Worm (Caenorhabditis elegans): Measurements from ENCODE around the gene fbxa-83.

Gene fbxa-83

DNA sequence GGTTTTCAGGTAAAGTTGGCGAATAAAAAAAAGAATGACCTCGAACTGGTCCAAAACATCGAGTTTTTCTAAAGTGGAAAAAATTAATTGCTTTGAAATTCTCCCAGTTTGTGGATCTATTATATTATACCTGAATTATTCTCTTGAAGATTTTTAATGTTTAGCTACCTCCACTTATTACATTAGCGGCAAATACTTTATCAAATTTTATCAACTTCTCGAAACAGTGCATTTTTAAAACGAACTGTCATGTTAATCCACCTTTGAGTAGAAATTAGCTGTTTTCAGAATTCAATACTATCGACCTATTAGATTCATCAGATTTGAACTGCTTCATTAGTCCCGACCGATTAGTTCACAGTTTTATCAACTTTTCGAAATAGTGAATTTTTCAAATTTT is 8.1 kb downstream of the fbxa-83 start:
- no peak for TF ChIP-seq jun-1 (tag; optimal IDR thresholded peaks at IDR 0.05)
- TF ChIP-seq nhr-12 (tag; optimal IDR thresholded peaks at IDR 0.05), result no peak
- no peak for TF ChIP-seq zip-4 (GFP tag; optimal IDR thresholded peaks at IDR 0.05)
- TF ChIP-seq ama-1 (optimal IDR thresholded peaks at IDR 0.05), result no peak
- no peak for TF ChIP-seq sup-37 (GFP tag; optimal IDR thresholded peaks at IDR 0.05)
- no peak for TF ChIP-seq egl-27 (tag; optimal IDR thresholded peaks at IDR 0.05)
- no peak for TF ChIP-seq xbp-1 (tag; optimal IDR thresholded peaks at IDR 0.05)
- no peak for TF ChIP-seq mep-1 (tag; optimal IDR thresholded peaks at IDR 0.05)
- TF ChIP-seq lir-3 (tag; optimal IDR thresholded peaks at IDR 0.05; ENCODE audit: poor library complexity), result no peak
- no peak for TF ChIP-seq mdl-1 (tag; optimal IDR thresholded peaks at IDR 0.05)
- no peak for TF ChIP-seq nhr-71 (tag; optimal IDR thresholded peaks at IDR 0.05)
- TF ChIP-seq fkh-8 (tag; optimal IDR thresholded peaks at IDR 0.05), result no peak
- TF ChIP-seq pqm-1 (tag; optimal IDR thresholded peaks at IDR 0.05), result no peak
- TF ChIP-seq tbx-2 (tag; optimal IDR thresholded peaks at IDR 0.05), result no peak
- no peak for TF ChIP-seq C34B4.2 (tag; optimal IDR thresholded peaks at IDR 0.05)
- TF ChIP-seq zag-1 (tag; optimal IDR thresholded peaks at IDR 0.05), result no peak
- no peak for TF ChIP-seq irx-1 (tag; optimal IDR thresholded peaks at IDR 0.05)
- no peak for TF ChIP-seq hpl-2 (GFP tag; optimal IDR thresholded peaks at IDR 0.05)

DNA sequence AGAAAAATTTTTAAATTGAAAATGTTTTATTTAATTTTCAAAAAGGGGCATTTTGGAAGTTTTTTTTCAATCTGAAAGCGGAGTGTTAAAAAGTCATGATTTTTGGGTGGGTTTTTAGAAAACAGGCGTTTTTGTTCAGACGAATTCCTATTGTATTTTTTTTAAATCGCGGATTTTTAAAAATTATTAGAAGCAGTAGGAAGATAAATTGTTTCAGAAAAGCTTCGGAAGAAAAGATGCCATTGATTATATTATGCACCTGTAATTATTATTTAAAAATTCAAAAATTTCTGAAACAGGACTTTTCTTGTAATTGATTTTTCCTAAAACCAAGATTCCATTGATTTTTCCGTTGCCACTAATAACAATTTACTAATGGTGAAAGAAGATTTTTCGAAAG is 20.4 kb downstream of the fbxa-83 start:
- TF ChIP-seq snu-23 (GFP tag; optimal IDR thresholded peaks at IDR 0.05) (no peak), ztf-11 (tag; optimal IDR thresholded peaks at IDR 0.05) (no peak), unc-130 (tag; optimal IDR thresholded peaks at IDR 0.05) (no peak), dpl-1 (GFP tag; optimal IDR thresholded peaks at IDR 0.05) (no peak), snpc-4 (tag; optimal IDR thresholded peaks at IDR 0.05) (no peak)

DNA sequence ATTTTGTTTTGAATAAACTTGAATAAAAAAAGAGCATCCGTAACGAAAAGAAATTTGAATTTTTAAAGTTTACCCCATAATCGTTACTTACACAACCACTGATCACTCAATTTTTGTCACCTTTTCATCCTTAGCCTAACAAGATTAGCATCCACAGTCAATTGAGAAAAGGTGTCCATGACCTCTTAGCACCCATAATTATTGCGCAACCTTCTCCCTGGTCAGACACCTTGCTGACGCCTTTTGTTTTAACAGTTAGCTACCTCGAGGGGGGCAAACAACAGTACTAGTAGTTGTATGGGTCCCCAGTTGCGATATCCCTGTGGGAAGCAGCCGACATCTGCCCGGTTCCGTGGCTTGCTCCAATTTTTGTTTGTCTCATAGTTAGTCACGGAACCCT is 29.1 kb downstream of the fbxa-83 start:
- TF ChIP-seq C04F5.9 (tag; optimal IDR thresholded peaks at IDR 0.05) (no peak), nhr-85 (tag) (peak; percentile 16)

DNA sequence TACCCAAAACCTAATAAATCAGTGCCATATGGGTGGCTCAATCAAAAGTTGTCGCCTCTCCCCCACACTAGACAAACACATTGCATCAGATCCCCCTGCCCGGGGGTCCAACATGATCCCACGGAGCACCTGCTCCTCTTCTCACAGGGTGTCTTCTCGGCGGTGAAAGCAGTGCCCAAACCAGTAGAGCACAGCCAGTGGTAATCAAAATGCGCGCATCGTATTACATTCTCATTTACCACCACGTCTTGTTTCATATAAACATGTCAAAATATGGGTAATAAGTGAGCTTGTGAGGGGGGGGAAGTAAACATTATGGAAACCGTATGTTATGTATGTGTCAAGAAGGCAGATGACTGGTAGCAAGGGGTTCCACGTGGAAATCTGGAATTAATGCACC is 30.9 kb downstream of the fbxa-83 start:
- TF ChIP-seq unc-130 (tag; optimal IDR thresholded peaks at IDR 0.05), result no peak
- TF ChIP-seq sox-4 (tag; optimal IDR thresholded peaks at IDR 0.05), result no peak
- no peak for TF ChIP-seq ceh-88 (GFP tag; IDR thresholded peaks at IDR 0.05)

DNA sequence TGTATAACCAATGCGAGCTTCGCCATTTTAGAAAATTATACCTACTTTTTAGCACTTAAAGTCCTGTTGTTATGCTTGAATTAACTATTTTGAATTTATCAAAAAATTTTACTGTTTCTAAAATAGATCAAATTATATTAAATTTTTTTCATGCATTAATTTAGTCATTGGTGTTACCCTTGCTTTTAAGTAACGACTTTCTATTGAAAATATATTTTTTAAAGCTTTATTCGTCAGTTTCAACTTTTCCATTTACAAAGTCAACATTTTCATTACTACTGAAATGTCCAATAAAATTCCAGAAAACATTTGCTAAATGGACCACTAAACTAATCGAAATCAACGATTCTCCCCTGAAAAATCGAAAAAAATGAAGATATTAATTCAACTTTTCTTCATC is 34.6 kb downstream of the fbxa-83 start, which contains the start of gene Y64G10A.7:
TSS of gene Y64G10A.7 (plus strand) at position 301 of the 400 bp plus-strand sequence.
- TF ChIP-seq jun-1 (tag; optimal IDR thresholded peaks at IDR 0.05) (no peak), hlh-17 (GFP tag; optimal IDR thresholded peaks at IDR 0.05; ENCODE audit: borderline replicate concordance) (no peak), irx-1 (tag; optimal IDR thresholded peaks at IDR 0.05) (no peak), nhr-47 (tag; optimal IDR thresholded peaks at IDR 0.05) (no peak), unc-86 (tag; optimal IDR thresholded peaks at IDR 0.05) (no peak), vab-15 (tag; optimal IDR thresholded peaks at IDR 0.05) (no peak), grh-1 (GFP tag; IDR thresholded peaks at IDR 0.05) (no peak), ets-5 (GFP tag; IDR thresholded peaks at IDR 0.05) (no peak), lin-35 (GFP tag; optimal IDR thresholded peaks at IDR 0.05) (no peak), ceh-90 (tag; optimal IDR thresholded peaks at IDR 0.05) (no peak), elt-3 (tag; optimal IDR thresholded peaks at IDR 0.05) (no peak), pag-3 (tag; optimal IDR thresholded peaks at IDR 0.05; ENCODE audit: borderline replicate concordance, insufficient read depth) (no peak), unc-62 (GFP tag; optimal IDR thresholded peaks at IDR 0.05) (no peak), ztf-11 (tag; optimal IDR thresholded peaks at IDR 0.05) (no peak), pqm-1 (tag; optimal IDR thresholded peaks at IDR 0.05) (no peak), tbx-2 (tag; optimal IDR thresholded peaks at IDR 0.05) (no peak), alr-1 (tag; optimal IDR thresholded peaks at IDR 0.05; ENCODE audit: borderline replicate concordance) (no peak), nhr-85 (tag) (no peak)
